Fruit fly (Drosophila melanogaster) whole organism: ENCODE measurements around the gene CG17147.

Experiments
- CG8478 ChIP-seq: fragments of >200 bp; optimal IDR thresholded peaks from 2 replicates; lab custom pipeline; 2018; ENCODE audit warnings: inconsistent platforms
- Dll ChIP-seq: fragments of >200 bp; optimal IDR thresholded peaks from 2 replicates; lab custom pipeline; 2017
- EcR ChIP-seq, 2 experiments: fragments of >200 bp; optimal IDR thresholded peaks; 2 replicates each; lab custom pipeline; 2017; ENCODE audit warnings: missing biosample characterization in 2 of 2, missing genetic modification characterization in 2 of 2, missing genetic modification reagents in 2 of 2
- pan ChIP-seq: fragments of >200 bp; optimal IDR thresholded peaks from 2 replicates; lab custom pipeline; 2017
- psq ChIP-seq: fragments of >200 bp; optimal IDR thresholded peaks from 2 replicates; lab custom pipeline; 2017

dm6 chr3L:20241163-20241970, 17.6 kb downstream of the CG17147 start, which contains the start of the genes CG6951 and CG17233:
- TF ChIP-seq psq (no peak), CG8478 (lab: Kevin White, UChicago) (no peak), pan (lab: Kevin White, UChicago) (no peak), Dll (no peak), EcR (GFP tag; optimal IDR thresholded peaks at IDR 0.05; lab: Kevin White, UChicago) (no peak)
